Worm (Caenorhabditis elegans) whole organism, young adult: ENCODE data around the gene srbc-49.

ENCODE experiments used
- B0035.1 ChIP-seq: sonication (generic microtip); optimal IDR thresholded peaks from 2 replicates; lab custom pipeline; 2016; ENCODE audit warnings: missing genetic modification characterization, mild to moderate bottlenecking, missing compliant biosample characterization, missing genotype, missing genetic modification reagents
- B0336.3 ChIP-seq: fragments of 200-800 bp; sonication (Bioruptor generic); IDR thresholded peaks from 2 replicates; pipeline ENCODE4 v1.3.6; 2022; ENCODE audit warnings: missing genetic modification characterization, missing compliant biosample characterization
- C06A6.2 ChIP-seq: fragments of 200-800 bp; sonication (Bioruptor generic); conservative IDR thresholded peaks from 2 replicates; pipeline ENCODE4 v1.3.6; 2022; ENCODE audit warnings: missing genetic modification characterization, missing compliant biosample characterization
- F10E7.11 ChIP-seq: sonication (generic microtip); optimal IDR thresholded peaks from 2 replicates; lab custom pipeline; 2017; ENCODE audit warnings: mild to moderate bottlenecking, missing genetic modification characterization, moderate library complexity, missing compliant biosample characterization
- F23B12.7 ChIP-seq: sonication (generic microtip); optimal IDR thresholded peaks from 2 replicates; lab custom pipeline; 2017; ENCODE audit warnings: missing genetic modification characterization, mild to moderate bottlenecking, missing compliant biosample characterization, antibody characterized with exemption, moderate library complexity; ENCODE audit not compliant: insufficient read depth
- F52B5.7 ChIP-seq: sonication (generic microtip); optimal IDR thresholded peaks from 2 replicates; lab custom pipeline; 2016; ENCODE audit warnings: mild to moderate bottlenecking, missing genetic modification characterization, missing compliant biosample characterization
- efl-1 ChIP-seq: fragments of 150-350 bp; optimal IDR thresholded peaks from 2 replicates; lab custom pipeline; 2014; ENCODE audit warnings: missing biosample characterization, missing genetic modification reagents, missing genetic modification characterization
- fkh-3 ChIP-seq: sonication (generic microtip); optimal IDR thresholded peaks from 2 replicates; lab custom pipeline; 2016; ENCODE audit warnings: mild to moderate bottlenecking, missing genetic modification characterization, missing compliant biosample characterization
- hmg-1.2 ChIP-seq: fragments of 200-800 bp; sonication (Bioruptor generic); IDR thresholded peaks from 2 replicates; pipeline ENCODE4 v1.3.6; 2022; ENCODE audit warnings: missing genetic modification reagents, missing genetic modification characterization, missing compliant biosample characterization
- hrde-1 ChIP-seq: sonication (generic microtip); optimal IDR thresholded peaks from 2 replicates; lab custom pipeline; 2016; ENCODE audit warnings: missing genetic modification characterization, mild to moderate bottlenecking, missing compliant biosample characterization, moderate library complexity, missing genotype, missing genetic modification reagents, borderline replicate concordance
- lag-1 ChIP-seq: fragments of 200-800 bp; sonication (Bioruptor generic); IDR thresholded peaks from 2 replicates; pipeline ENCODE4 v1.3.6; 2022; ENCODE audit warnings: missing genetic modification reagents, missing genetic modification characterization, missing compliant biosample characterization
- let-526 ChIP-seq: fragments of 200-800 bp; sonication (Bioruptor generic); IDR thresholded peaks from 2 replicates; pipeline ENCODE4 v1.3.6; 2022; ENCODE audit warnings: missing genetic modification reagents, missing genetic modification characterization, missing compliant biosample characterization
- lsl-1 ChIP-seq: fragments of 200-800 bp; sonication (Bioruptor generic); optimal IDR thresholded peaks from 2 replicates; lab custom pipeline; 2018; ENCODE audit warnings: mild to moderate bottlenecking, missing genetic modification characterization, moderate library complexity, missing compliant biosample characterization
- lsy-27 ChIP-seq: sonication (generic microtip); optimal IDR thresholded peaks from 2 replicates; lab custom pipeline; 2017; ENCODE audit warnings: missing genetic modification characterization, mild to moderate bottlenecking, missing compliant biosample characterization, antibody characterized with exemption, missing genotype, borderline replicate concordance; ENCODE audit not compliant: insufficient read depth
- madf-10 ChIP-seq: sonication (generic microtip); optimal IDR thresholded peaks from 2 replicates; lab custom pipeline; 2016; ENCODE audit warnings: mild to moderate bottlenecking, missing genetic modification characterization, missing compliant biosample characterization
- mcd-1 ChIP-seq: fragments of 200-800 bp; sonication (Bioruptor generic); IDR thresholded peaks from 2 replicates; pipeline ENCODE4 v1.3.6; 2022; ENCODE audit warnings: missing genetic modification reagents, missing genetic modification characterization, missing compliant biosample characterization
- nfyb-1 ChIP-seq: fragments of 200-800 bp; sonication (Bioruptor generic); IDR thresholded peaks from 2 replicates; pipeline ENCODE4 v1.3.6; 2022; ENCODE audit warnings: missing genetic modification reagents, missing genetic modification characterization, missing compliant biosample characterization
- nhr-179 ChIP-seq: sonication (generic microtip); optimal IDR thresholded peaks from 2 replicates; lab custom pipeline; 2016; ENCODE audit warnings: mild to moderate bottlenecking, missing genetic modification characterization, missing compliant biosample characterization
- repo-1 ChIP-seq: sonication (generic microtip); optimal IDR thresholded peaks from 2 replicates; lab custom pipeline; 2017; ENCODE audit warnings: mild to moderate bottlenecking, missing genetic modification characterization, missing compliant biosample characterization
- sea-2 ChIP-seq: fragments of 200-800 bp; sonication (Bioruptor generic); IDR thresholded peaks from 2 replicates; pipeline ENCODE4 v1.3.6; 2022; ENCODE audit warnings: missing genetic modification characterization, missing compliant biosample characterization
- snpc-3.4 ChIP-seq: sonication (generic microtip); optimal IDR thresholded peaks from 2 replicates; lab custom pipeline; 2017; ENCODE audit warnings: missing genetic modification characterization, mild to moderate bottlenecking, missing compliant biosample characterization, antibody characterized with exemption, moderate library complexity, missing genotype, missing genetic modification reagents
- somi-1 ChIP-seq: fragments of 200-800 bp; sonication (Bioruptor generic); optimal IDR thresholded peaks from 2 replicates; lab custom pipeline; 2018; ENCODE audit warnings: mild to moderate bottlenecking, missing genetic modification characterization, missing compliant biosample characterization
- tbp1 ChIP-seq: fragments of 200-800 bp; sonication (Bioruptor generic); optimal IDR thresholded peaks from 2 replicates; lab custom pipeline; 2018; ENCODE audit warnings: mild to moderate bottlenecking, missing genetic modification characterization, missing compliant biosample characterization
- tbx-9 ChIP-seq: sonication (generic microtip); optimal IDR thresholded peaks from 2 replicates; lab custom pipeline; 2016; ENCODE audit warnings: borderline replicate concordance, missing genetic modification characterization, inconsistent platforms, missing compliant biosample characterization
- tlf-1 ChIP-seq: fragments of 200-800 bp; sonication (Bioruptor generic); optimal IDR thresholded peaks from 2 replicates; lab custom pipeline; 2018; ENCODE audit warnings: mild to moderate bottlenecking, missing genetic modification characterization, missing compliant biosample characterization
- ztf-22 ChIP-seq: fragments of 200-800 bp; sonication (Bioruptor generic); optimal IDR thresholded peaks from 2 replicates; lab custom pipeline; 2018; ENCODE audit warnings: mild to moderate bottlenecking, missing genetic modification characterization, moderate library complexity, missing compliant biosample characterization
- ztf-25 ChIP-seq: fragments of 200-800 bp; sonication (Bioruptor generic); IDR thresholded peaks from 2 replicates; pipeline ENCODE4 v1.3.6; 2022; ENCODE audit warnings: missing genetic modification reagents, missing genetic modification characterization, missing compliant biosample characterization
- ztf-6 ChIP-seq: fragments of 200-800 bp; sonication (Bioruptor generic); IDR thresholded peaks from 2 replicates; pipeline ENCODE4 v1.3.6; 2022; ENCODE audit warnings: missing genetic modification reagents, missing genetic modification characterization, missing compliant biosample characterization

srbc-49 gene

DNA sequence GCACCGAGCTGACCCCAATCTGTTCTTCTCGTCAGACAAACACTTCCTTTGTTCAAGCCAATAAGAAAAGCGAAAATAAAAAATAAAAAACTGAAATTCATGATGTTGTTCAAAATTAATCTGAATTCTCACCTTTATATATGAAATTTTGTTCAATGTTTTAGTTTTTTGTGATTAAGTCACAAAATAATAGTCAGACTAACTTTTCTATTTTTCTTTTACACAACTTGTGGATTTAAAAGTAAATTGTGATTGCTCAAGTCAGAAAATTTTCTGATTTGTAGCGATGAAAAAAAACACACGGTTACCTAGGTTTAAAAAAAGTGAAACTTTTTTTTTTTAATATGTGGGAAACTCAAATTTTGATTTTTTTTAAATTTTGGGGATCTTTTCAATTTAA lies 3.8 kb upstream of the srbc-49 start, which contains the start of gene abf-3:
abf-3 (minus strand) TSS at position 101 of the 400 bp plus-strand sequence.
- no peak for TF ChIP-seq tbp1 (GFP tag; lab: Kevin White, UChicago)
- TF ChIP-seq snpc-3.4, result no peak
- TF ChIP-seq fkh-3 (tag; lab: Kevin White, UChicago), result no peak
- no peak for TF ChIP-seq lsl-1 (GFP tag; lab: Kevin White, UChicago)
- TF ChIP-seq, all 124 proteins: peak for 0

DNA sequence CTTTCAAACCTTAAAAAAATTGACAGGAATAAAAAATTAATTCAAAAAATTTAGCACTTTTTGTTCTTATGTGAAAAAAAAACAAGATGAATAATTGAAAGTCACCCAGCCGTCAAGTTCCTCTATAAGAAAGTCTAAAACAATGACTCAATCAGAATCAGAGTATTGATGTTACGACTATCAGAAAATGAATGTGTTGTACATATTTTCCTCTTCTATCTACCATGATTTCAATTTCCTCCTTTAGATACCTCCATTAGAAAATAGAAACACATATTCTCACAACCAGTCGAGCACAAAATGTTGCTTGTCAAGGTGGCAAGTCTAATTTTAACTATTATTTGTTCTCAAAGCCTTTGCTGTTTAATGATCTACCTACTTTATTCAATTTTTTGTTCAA lies 1.5 kb upstream of the srbc-49 start, which contains the start of gene srbc-48:
srbc-48 (plus strand) TSS at position 301 of the 400 bp plus-strand sequence.
- no peak for TF ChIP-seq lag-1 (GFP tag; lab: Robert Waterston, UW)

DNA sequence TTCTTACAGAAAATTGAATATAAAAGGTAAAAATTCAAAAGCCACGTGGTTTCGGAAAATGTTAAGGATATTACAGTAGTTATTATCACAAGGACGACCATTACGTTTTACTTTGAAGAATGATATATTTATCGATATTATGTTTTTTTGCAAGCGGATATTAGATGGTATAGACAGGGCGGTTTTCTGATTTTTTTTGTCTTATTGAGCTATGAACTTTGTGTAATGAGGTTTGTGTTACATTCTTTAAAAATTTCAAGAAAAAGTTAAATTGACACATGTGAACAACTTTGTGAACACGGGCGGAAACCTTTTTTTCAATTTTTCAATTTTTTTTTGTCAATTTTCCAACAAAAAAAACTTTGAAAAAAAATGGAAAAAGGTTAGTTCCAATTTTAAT lies 3.4 kb downstream of the srbc-49 start, which contains the start of gene srbc-50:
srbc-50 (minus strand) TSS at position 101 of the 400 bp plus-strand sequence.
- TF ChIP-seq let-526 (GFP tag; lab: Robert Waterston, UW), result no peak
- TF ChIP-seq F23B12.7 (tag; lab: Kevin White, UChicago), result no peak
- no peak for TF ChIP-seq somi-1 (GFP tag; lab: Kevin White, UChicago)
- TF ChIP-seq nfyb-1 (GFP tag; lab: Robert Waterston, UW), result no peak
- TF ChIP-seq hrde-1 (tag; lab: Kevin White, UChicago), result no peak
- no peak for TF ChIP-seq lsy-27 (tag; lab: Kevin White, UChicago)

DNA sequence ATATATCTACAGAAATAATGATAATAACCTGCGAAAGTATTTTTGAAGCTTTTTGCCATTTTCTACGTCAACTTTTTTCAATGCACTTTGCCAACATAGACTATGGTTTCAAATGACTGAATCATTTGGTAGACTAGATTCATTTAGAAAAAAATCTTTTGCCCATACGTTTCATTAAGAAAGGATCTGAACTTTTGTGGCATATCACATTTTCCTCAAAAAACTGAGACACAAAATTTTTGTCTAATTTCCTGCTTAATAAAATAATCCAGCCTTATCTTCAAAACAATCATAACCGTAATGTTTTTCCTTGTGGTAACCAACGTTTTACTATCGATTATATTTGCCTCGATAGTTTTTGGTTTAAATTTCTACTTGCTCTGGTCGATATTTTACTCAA lies 4.6 kb downstream of the srbc-49 start, which contains the start of gene srbc-51:
srbc-51 (plus strand) TSS at position 301 of the 400 bp plus-strand sequence.
- TF ChIP-seq repo-1 (tag; lab: Kevin White, UChicago) (no peak), ztf-22 (GFP tag; lab: Kevin White, UChicago) (no peak), tlf-1 (no peak), ztf-25 (GFP tag; lab: Robert Waterston, UW) (no peak), F10E7.11 (no peak), efl-1 (GFP tag; lab: Kevin White, UChicago) (no peak), mcd-1 (GFP tag; lab: Robert Waterston, UW) (no peak), nhr-179 (tag; lab: Kevin White, UChicago) (no peak), B0035.1 (no peak)

DNA sequence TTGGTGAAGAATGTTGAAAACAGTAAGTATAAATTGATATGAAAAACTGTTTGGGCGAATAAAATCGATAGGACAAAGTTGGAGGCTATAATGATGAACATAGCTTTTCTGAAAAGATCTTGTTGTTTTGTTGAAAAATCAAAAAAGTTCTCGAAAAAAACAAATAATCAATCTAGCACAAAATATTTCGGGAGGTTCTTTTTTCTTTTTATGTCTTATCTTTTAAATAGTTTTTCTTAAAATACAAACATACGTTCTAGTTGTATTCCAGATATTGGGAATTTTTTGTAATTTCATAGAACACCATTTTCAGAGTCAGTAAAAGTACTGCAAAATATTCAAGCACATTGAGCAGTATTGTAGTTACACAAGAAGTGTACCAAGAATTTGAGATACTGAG lies 8.4 kb downstream of the srbc-49 start, which contains the start of gene srbc-55:
srbc-55 (minus strand) TSS at position 101 of the 400 bp plus-strand sequence.
- TF ChIP-seq snpc-3.4, result no peak
- no peak for TF ChIP-seq tbx-9 (tag; lab: Kevin White, UChicago)
- TF ChIP-seq ztf-22 (GFP tag; lab: Kevin White, UChicago), result no peak
- TF ChIP-seq F52B5.7, result no peak
- TF ChIP-seq B0336.3 (GFP tag; lab: Robert Waterston, UW), result no peak
- TF ChIP-seq C06A6.2 (GFP tag; lab: Robert Waterston, UW), result no peak
- TF ChIP-seq repo-1 (tag; lab: Kevin White, UChicago), result no peak
- TF ChIP-seq hmg-1.2 (GFP tag; lab: Robert Waterston, UW), result no peak
- no peak for TF ChIP-seq somi-1 (GFP tag; lab: Kevin White, UChicago)
- TF ChIP-seq ztf-6 (GFP tag; lab: Robert Waterston, UW), result no peak
- TF ChIP-seq, all 124 proteins: peak for 0

DNA sequence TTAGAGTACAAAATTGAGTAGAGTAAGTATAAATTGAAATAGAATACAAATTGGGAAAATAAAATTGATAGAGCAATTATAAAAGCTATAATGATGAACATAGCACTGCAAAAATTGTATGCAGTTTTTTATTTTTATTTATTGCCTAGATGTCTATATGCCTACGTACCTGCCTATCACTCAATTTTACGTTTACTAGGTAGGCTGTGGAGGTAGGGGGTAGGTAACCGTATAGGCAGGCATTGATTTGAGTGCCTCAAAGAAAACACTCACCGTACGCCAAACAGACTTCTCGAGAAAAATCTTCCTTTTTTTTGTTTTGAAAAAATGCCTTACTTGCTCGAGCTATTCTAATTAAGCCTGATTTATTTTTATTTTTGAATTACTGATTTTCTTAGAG lies 10.1 kb downstream of the srbc-49 start, which contains the start of gene srbc-56:
srbc-56 (minus strand) TSS at position 101 of the 400 bp plus-strand sequence.
- no peak for TF ChIP-seq sea-2 (GFP tag; lab: Robert Waterston, UW)
- TF ChIP-seq madf-10 (tag; lab: Kevin White, UChicago), result no peak
